Worm (Caenorhabditis elegans) whole organism, L4 larva: ENCODE data around the gene C39B10.3.

Experiments used
- daf-12 ChIP-seq: fragments of 150-350 bp; optimal IDR thresholded peaks from 2 replicates; lab custom pipeline; 2014; ENCODE audit warnings: missing biosample characterization, missing genetic modification reagents, missing genetic modification characterization
- lin-15B ChIP-seq: fragments of 150-350 bp; sonication (generic microtip); optimal IDR thresholded peaks from 3 replicates; lab custom pipeline; 2014; ENCODE audit warnings: missing biosample characterization, missing genetic modification characterization
- nhr-42 ChIP-seq: fragments of 200-800 bp; sonication (Bioruptor generic); IDR thresholded peaks from 2 replicates; pipeline ENCODE4 v1.3.6; 2022; ENCODE audit warnings: missing genetic modification characterization, missing compliant biosample characterization
- nhr-6 ChIP-seq: fragments of 150-350 bp; optimal IDR thresholded peaks from 2 replicates; lab custom pipeline; 2014; ENCODE audit warnings: missing biosample characterization, missing genetic modification characterization
- nhr-76 ChIP-seq: fragments of 150-350 bp; optimal IDR thresholded peaks from 2 replicates; lab custom pipeline; 2014; ENCODE audit warnings: missing biosample characterization, missing genetic modification characterization
- snpc-4 ChIP-seq: fragments of 150-350 bp; optimal IDR thresholded peaks from 2 replicates; lab custom pipeline; 2014; ENCODE audit warnings: missing biosample characterization, missing genetic modification characterization
- ztf-11 ChIP-seq: fragments of 150-350 bp; optimal IDR thresholded peaks from 2 replicates; lab custom pipeline; 2014; ENCODE audit warnings: missing biosample characterization, missing genetic modification characterization

DNA sequence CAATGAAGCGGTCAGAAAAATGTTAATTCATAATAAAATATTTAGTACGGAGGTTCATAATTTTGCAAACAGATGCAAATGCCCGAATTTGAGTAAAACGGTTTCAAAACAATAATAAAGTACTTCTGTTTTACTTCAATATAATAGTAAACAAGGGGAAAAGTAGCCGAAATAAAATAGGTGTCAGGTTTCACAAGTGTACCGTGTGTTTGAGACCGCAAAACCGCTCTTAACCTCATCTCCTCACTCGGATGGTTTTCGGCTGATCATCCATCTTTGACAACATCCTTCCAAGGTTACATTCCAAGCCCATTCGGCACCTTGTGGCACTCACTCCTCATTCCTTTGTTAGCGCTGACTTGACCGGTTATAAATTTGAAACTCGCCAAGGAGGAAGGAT lies 6.5 kb upstream of the C39B10.3 start:
- TF ChIP-seq snpc-4 (tag; lab: Kevin White, UChicago) (no peak), nhr-76 (tag; lab: Kevin White, UChicago) (no peak), lin-15B (tag; lab: Kevin White, UChicago) (no peak), nhr-6 (tag; lab: Kevin White, UChicago) (no peak), daf-12 (tag; lab: Kevin White, UChicago) (no peak), nhr-42 (no peak), ztf-11 (tag; lab: Kevin White, UChicago) (no peak)
